Worm (Caenorhabditis elegans) whole organism, L3 larva: ENCODE data around the gene ZC204.12.

Experiments used
- aly-2 ChIP-seq: fragments of 150-350 bp; optimal IDR thresholded peaks from 2 replicates; lab custom pipeline; 2014; ENCODE audit warnings: missing biosample characterization, missing genetic modification characterization
- ama-1 ChIP-seq: fragments of 150-350 bp; optimal IDR thresholded peaks from 2 replicates; lab custom pipeline; 2018
- ceh-82 ChIP-seq: fragments of 150-350 bp; optimal IDR thresholded peaks from 2 replicates; lab custom pipeline; 2014; ENCODE audit warnings: missing biosample characterization, missing genetic modification characterization
- fkh-10 ChIP-seq: sonication (generic microtip); optimal IDR thresholded peaks from 2 replicates; lab custom pipeline; 2017; ENCODE audit warnings: missing biosample characterization, missing genetic modification reagents, missing genetic modification characterization
- nfya-1 ChIP-seq: sonication (generic microtip); optimal IDR thresholded peaks from 2 replicates; lab custom pipeline; 2017; ENCODE audit warnings: missing genetic modification characterization, mild to moderate bottlenecking, missing compliant biosample characterization, antibody characterized with exemption, moderate library complexity; ENCODE audit not compliant: insufficient read depth
- nhr-237 ChIP-seq: fragments of 150-350 bp; optimal IDR thresholded peaks from 2 replicates; lab custom pipeline; 2014; ENCODE audit warnings: missing biosample characterization, missing genetic modification characterization
- nhr-77 ChIP-seq: fragments of 150-350 bp; optimal IDR thresholded peaks from 2 replicates; lab custom pipeline; 2014; ENCODE audit warnings: missing biosample characterization, missing genetic modification characterization
- pha-4 ChIP-seq: fragments of 150-350 bp; optimal IDR thresholded peaks from 2 replicates; lab custom pipeline; 2014; ENCODE audit warnings: missing biosample characterization, missing genetic modification reagents, missing genetic modification characterization
- skn-1 ChIP-seq: fragments of 150-350 bp; optimal IDR thresholded peaks from 2 replicates; lab custom pipeline; 2014; ENCODE audit warnings: missing biosample characterization, missing genetic modification characterization
- unc-39 ChIP-seq: sonication (generic microtip); optimal IDR thresholded peaks from 4 replicates; lab custom pipeline; 2017; ENCODE audit warnings: missing biosample characterization, missing genetic modification characterization
- ztf-11 ChIP-seq: fragments of 150-350 bp; optimal IDR thresholded peaks from 2 replicates; lab custom pipeline; 2014; ENCODE audit warnings: missing biosample characterization, missing genetic modification characterization

- TF ChIP-seq unc-39 (tag; lab: Kevin White, UChicago) (no peak), aly-2 (tag; lab: Kevin White, UChicago) (no peak), nfya-1 (no peak), ama-1 (lab: Kevin White, UChicago) (no peak), ceh-82 (tag; lab: Kevin White, UChicago) (no peak), pha-4 (no peak), nhr-77 (tag; lab: Kevin White, UChicago) (no peak), skn-1 (tag; lab: Kevin White, UChicago) (no peak), ztf-11 (tag; lab: Kevin White, UChicago) (no peak), fkh-10 (GFP tag; lab: Kevin White, UChicago) (no peak), nhr-237 (no peak)
These were observed 16.6 kb downstream of the ZC204.12 start, which contains the start of gene srh-72 for ce11 chrII:1640496-1640895.
